Fruit fly (Drosophila melanogaster) whole organism, embryonic: ENCODE data around the gene Yp1.

Experiments
- Atf3 ChIP-seq: fragments of 200-800 bp; sonication (Bioruptor generic); optimal IDR thresholded peaks from 3 replicates; lab custom pipeline; 2016; ENCODE audit warnings: missing biosample characterization, missing genetic modification characterization
- Awh ChIP-seq: fragments of 200-800 bp; sonication (Bioruptor generic); IDR thresholded peaks from 2 replicates; pipeline ENCODE4, ENCODE4 v1.3.6; 2022; ENCODE audit warnings: missing biosample characterization, missing genetic modification characterization
- Bdp1 ChIP-seq: fragments of 200-800 bp; sonication (Bioruptor generic); optimal IDR thresholded peaks from 3 replicates; lab custom pipeline; 2016; ENCODE audit warnings: missing biosample characterization, missing genetic modification characterization
- Bteb2 ChIP-seq: fragments of 200-800 bp; sonication (Bioruptor generic); optimal IDR thresholded peaks from 2 replicates; lab custom pipeline; 2016; ENCODE audit warnings: missing biosample characterization, missing genetic modification characterization
- CG1024 ChIP-seq: fragments of 200-800 bp; sonication (Bioruptor generic); IDR thresholded peaks from 2 replicates; pipeline ENCODE4 v1.3.6; 2022; ENCODE audit warnings: missing biosample characterization, missing genetic modification characterization
- CG11085 ChIP-seq: fragments of 200-800 bp; sonication (Bioruptor generic); IDR thresholded peaks from 2 replicates; pipeline ENCODE4 v1.3.6; 2022; ENCODE audit warnings: missing biosample characterization, missing genetic modification characterization
- CG12769 ChIP-seq: fragments of 200-800 bp; sonication (Bioruptor generic); optimal IDR thresholded peaks from 2 replicates; lab custom pipeline; 2019; ENCODE audit warnings: missing biosample characterization, mild to moderate bottlenecking, missing genetic modification characterization, moderate library complexity
- CG13123 ChIP-seq: fragments of 200-800 bp; sonication (Bioruptor generic); optimal IDR thresholded peaks from 2 replicates; lab custom pipeline; 2016; ENCODE audit warnings: missing biosample characterization, missing genetic modification characterization
- CG17385 ChIP-seq: fragments of 200-800 bp; sonication (Bioruptor generic); optimal IDR thresholded peaks from 3 replicates; lab custom pipeline; 2018; ENCODE audit warnings: missing biosample characterization, mild to moderate bottlenecking, missing genetic modification characterization
- CG17612 ChIP-seq: fragments of 200-800 bp; sonication (Bioruptor generic); IDR thresholded peaks from 2 replicates; pipeline ENCODE4 v1.3.6; 2022; ENCODE audit warnings: missing biosample characterization, missing genetic modification characterization
- CG2129 ChIP-seq: fragments of 200-800 bp; sonication (Bioruptor generic); IDR thresholded peaks from 2 replicates; pipeline ENCODE4 v1.3.6; 2022; ENCODE audit warnings: missing biosample characterization, missing genetic modification characterization; ENCODE audit not compliant: partially characterized antibody
- CG30431 ChIP-seq: fragments of 200-800 bp; sonication (Bioruptor generic); optimal IDR thresholded peaks from 2 replicates; lab custom pipeline; 2017; ENCODE audit warnings: missing biosample characterization, missing genetic modification characterization
- CG3065 ChIP-seq: fragments of 200-800 bp; sonication (Bioruptor generic); optimal IDR thresholded peaks from 2 replicates; lab custom pipeline; 2016; ENCODE audit warnings: missing biosample characterization, missing genetic modification characterization
- CG3163 ChIP-seq: fragments of 200-800 bp; sonication (Bioruptor generic); optimal IDR thresholded peaks from 3 replicates; lab custom pipeline; 2016; ENCODE audit warnings: missing biosample characterization, missing genetic modification characterization
- CG33557 ChIP-seq: fragments of 200-800 bp; sonication (Bioruptor generic); optimal IDR thresholded peaks from 2 replicates; lab custom pipeline; 2019; ENCODE audit warnings: missing biosample characterization, mild to moderate bottlenecking, missing genetic modification characterization, moderate library complexity
- CG4424 ChIP-seq: fragments of 200-800 bp; sonication (Bioruptor generic); optimal IDR thresholded peaks from 3 replicates; lab custom pipeline; 2016; ENCODE audit warnings: missing biosample characterization, missing genetic modification characterization
- CG4707 ChIP-seq: fragments of 200-800 bp; sonication (Bioruptor generic); optimal IDR thresholded peaks from 2 replicates; lab custom pipeline; 2018; ENCODE audit warnings: missing biosample characterization, mild to moderate bottlenecking, missing genetic modification characterization, moderate library complexity
- CG4730 ChIP-seq: fragments of 200-800 bp; sonication (Bioruptor generic); IDR thresholded peaks from 2 replicates; pipeline ENCODE4 v1.3.6; 2022; ENCODE audit warnings: missing biosample characterization, missing genetic modification characterization
- CG8281 ChIP-seq: fragments of 200-800 bp; sonication (Bioruptor generic); optimal IDR thresholded peaks from 2 replicates; lab custom pipeline; 2018; ENCODE audit warnings: missing biosample characterization, mild to moderate bottlenecking, missing genetic modification characterization, moderate library complexity
- CG9797 ChIP-seq: fragments of 200-800 bp; sonication (Bioruptor generic); optimal IDR thresholded peaks from 3 replicates; lab custom pipeline; 2018; ENCODE audit warnings: missing biosample characterization, mild to moderate bottlenecking, missing genetic modification characterization
- Gsc ChIP-seq: fragments of 200-800 bp; sonication (Bioruptor generic); IDR thresholded peaks from 2 replicates; pipeline ENCODE4 v1.3.6; 2022; ENCODE audit warnings: missing biosample characterization, missing genetic modification characterization
- Hr78 ChIP-seq, 2 experiments: fragments of 200-800 bp in 1 of 2; fragments of >200 bp in 1 of 2; sonication (Bioruptor generic) in 1 of 2; optimal IDR thresholded peaks; 2 replicates each; lab custom pipeline; 2017 to 2019; ENCODE audit warnings: missing biosample characterization in 2 of 2, missing genetic modification characterization in 2 of 2, mild to moderate bottlenecking in 1 of 2, moderate library complexity in 1 of 2
- MBD-R2 ChIP-seq: fragments of 200-800 bp; sonication (Bioruptor generic); IDR thresholded peaks from 2 replicates; pipeline ENCODE4 v1.3.6; 2022; ENCODE audit warnings: missing biosample characterization, missing genetic modification characterization
- Max ChIP-seq: fragments of 200-800 bp; sonication (Bioruptor generic); optimal IDR thresholded peaks from 2 replicates; lab custom pipeline; 2016; ENCODE audit warnings: missing biosample characterization, mild to moderate bottlenecking, missing genetic modification characterization
- Med ChIP-seq: fragments of 200-800 bp; sonication (Bioruptor generic); peaks from one replicate; lab custom pipeline; 2016; ENCODE audit warnings: missing biosample characterization, missing genetic modification characterization, mild to moderate bottlenecking, inconsistent platforms, moderate library complexity
- Myb ChIP-seq: fragments of 200-800 bp; sonication (Bioruptor generic); optimal IDR thresholded peaks from 2 replicates; lab custom pipeline; 2016; ENCODE audit warnings: missing biosample characterization, missing genetic modification characterization
- Nf-YB ChIP-seq: fragments of 200-800 bp; sonication (Bioruptor generic); optimal IDR thresholded peaks from 3 replicates; lab custom pipeline; 2019; ENCODE audit warnings: missing biosample characterization, mild to moderate bottlenecking, missing genetic modification characterization, moderate library complexity
- Opbp ChIP-seq: fragments of 200-800 bp; sonication (Bioruptor generic); IDR thresholded peaks from 3 replicates; pipeline ENCODE4 v1.3.6; 2022; ENCODE audit warnings: missing biosample characterization, missing genetic modification characterization; ENCODE audit not compliant: partially characterized antibody
- Pdp1 ChIP-seq, 2 experiments: fragments of 200-800 bp; sonication (Bioruptor generic); optimal IDR thresholded peaks; 3 replicates each; lab custom pipeline; 2016; ENCODE audit warnings: missing biosample characterization in 2 of 2, missing genetic modification characterization in 2 of 2, mild to moderate bottlenecking in 1 of 2, moderate library complexity in 1 of 2
- Side ChIP-seq: fragments of 200-800 bp; sonication (Bioruptor generic); optimal IDR thresholded peaks from 2 replicates; lab custom pipeline; 2016; ENCODE audit warnings: missing biosample characterization, missing genetic modification characterization
- abd-A ChIP-seq: fragments of 200-800 bp; sonication (Bioruptor generic); optimal IDR thresholded peaks from 3 replicates; lab custom pipeline; 2019; ENCODE audit warnings: missing biosample characterization, mild to moderate bottlenecking, missing genetic modification characterization, moderate library complexity
- ac ChIP-seq: fragments of 200-800 bp; sonication (Bioruptor generic); optimal IDR thresholded peaks from 3 replicates; lab custom pipeline; 2017; ENCODE audit warnings: missing biosample characterization, mild to moderate bottlenecking, missing genetic modification characterization
- chinmo ChIP-seq: fragments of 200-800 bp; sonication (Bioruptor generic); IDR thresholded peaks from 4 replicates; pipeline ENCODE4 v1.3.6; 2022; ENCODE audit warnings: missing biosample characterization, missing genetic modification characterization; ENCODE audit not compliant: partially characterized antibody
- crp ChIP-seq, 2 experiments: fragments of 200-800 bp; sonication (Bioruptor generic); optimal IDR thresholded peaks; 2 replicates in 1 of 2; 3 replicates in 1 of 2; lab custom pipeline; 2017; ENCODE audit warnings: missing biosample characterization in 2 of 2, missing genetic modification characterization in 2 of 2, mild to moderate bottlenecking in 1 of 2, moderate library complexity in 1 of 2
- h ChIP-seq: fragments of >200 bp; optimal IDR thresholded peaks from 2 replicates; lab custom pipeline; 2017
- hb ChIP-seq: fragments of 200-800 bp; sonication (Bioruptor generic); IDR thresholded peaks from 3 replicates; pipeline ENCODE4 v1.3.6; 2022; ENCODE audit warnings: missing biosample characterization, missing genetic modification characterization; ENCODE audit not compliant: partially characterized antibody
- hkb ChIP-seq, 2 experiments: fragments of 200-800 bp in 1 of 2; fragments of >200 bp in 1 of 2; sonication (Bioruptor generic) in 1 of 2; IDR thresholded peaks in 1 of 2; optimal IDR thresholded peaks in 1 of 2; 2 replicates each; pipeline versions ENCODE4 v1.3.6 to Lab custom; 2017 to 2022; ENCODE audit warnings: missing biosample characterization in 1 of 2, missing genetic modification characterization in 1 of 2
- kni ChIP-seq: fragments of 200-800 bp; sonication (Bioruptor generic); optimal IDR thresholded peaks from 3 replicates; lab custom pipeline; 2017; ENCODE audit warnings: mild to moderate bottlenecking, missing biosample characterization, missing genetic modification reagents, missing genetic modification characterization
- mam ChIP-seq: fragments of 200-800 bp; sonication (Bioruptor generic); optimal IDR thresholded peaks from 3 replicates; lab custom pipeline; 2016; ENCODE audit warnings: missing biosample characterization, missing genetic modification characterization
- oc ChIP-seq: fragments of 200-800 bp; sonication (Bioruptor generic); optimal IDR thresholded peaks from 2 replicates; lab custom pipeline; 2018; ENCODE audit warnings: missing biosample characterization, mild to moderate bottlenecking, missing genetic modification characterization, moderate library complexity
- pita ChIP-seq: fragments of 200-800 bp; sonication (Bioruptor generic); optimal IDR thresholded peaks from 2 replicates; lab custom pipeline; 2017; ENCODE audit warnings: missing biosample characterization, mild to moderate bottlenecking, missing genetic modification characterization
- prd ChIP-seq, 3 experiments: fragments of >200 bp in 2 of 3; fragments of 200-800 bp in 1 of 3; sonication (Bioruptor generic) in 1 of 3; optimal IDR thresholded peaks in 2 of 3; IDR thresholded peaks in 1 of 3; 2 replicates in 2 of 3; 3 replicates in 1 of 3; pipeline versions ENCODE4 v1.3.6 to Lab custom; 2017 to 2022; ENCODE audit warnings: missing biosample characterization in 1 of 3, missing genetic modification characterization in 1 of 3
- sr ChIP-seq: fragments of 200-800 bp; sonication (Bioruptor generic); IDR thresholded peaks from 3 replicates; pipeline ENCODE4 v1.3.6; 2022; ENCODE audit warnings: missing biosample characterization, missing genetic modification characterization
- stc ChIP-seq: fragments of 200-800 bp; sonication (Bioruptor generic); IDR thresholded peaks from 2 replicates; pipeline ENCODE4 v1.3.6; 2022; ENCODE audit warnings: missing biosample characterization, missing genetic modification characterization
- tin ChIP-seq: fragments of 200-800 bp; sonication (Bioruptor generic); optimal IDR thresholded peaks from 3 replicates; lab custom pipeline; 2016; ENCODE audit warnings: missing biosample characterization, missing genetic modification characterization
- vvl ChIP-seq: fragments of 200-800 bp; sonication (Bioruptor generic); IDR thresholded peaks from 2 replicates; pipeline ENCODE4 v1.3.6; 2022; ENCODE audit warnings: missing biosample characterization, missing genetic modification characterization
- wek ChIP-seq: fragments of 200-800 bp; sonication (Bioruptor generic); optimal IDR thresholded peaks from 3 replicates; lab custom pipeline; 2018; ENCODE audit warnings: missing biosample characterization, mild to moderate bottlenecking, missing genetic modification characterization, moderate library complexity
- yki ChIP-seq: fragments of >200 bp; optimal IDR thresholded peaks from 3 replicates; lab custom pipeline; 2018

Yp1 gene

DNA sequence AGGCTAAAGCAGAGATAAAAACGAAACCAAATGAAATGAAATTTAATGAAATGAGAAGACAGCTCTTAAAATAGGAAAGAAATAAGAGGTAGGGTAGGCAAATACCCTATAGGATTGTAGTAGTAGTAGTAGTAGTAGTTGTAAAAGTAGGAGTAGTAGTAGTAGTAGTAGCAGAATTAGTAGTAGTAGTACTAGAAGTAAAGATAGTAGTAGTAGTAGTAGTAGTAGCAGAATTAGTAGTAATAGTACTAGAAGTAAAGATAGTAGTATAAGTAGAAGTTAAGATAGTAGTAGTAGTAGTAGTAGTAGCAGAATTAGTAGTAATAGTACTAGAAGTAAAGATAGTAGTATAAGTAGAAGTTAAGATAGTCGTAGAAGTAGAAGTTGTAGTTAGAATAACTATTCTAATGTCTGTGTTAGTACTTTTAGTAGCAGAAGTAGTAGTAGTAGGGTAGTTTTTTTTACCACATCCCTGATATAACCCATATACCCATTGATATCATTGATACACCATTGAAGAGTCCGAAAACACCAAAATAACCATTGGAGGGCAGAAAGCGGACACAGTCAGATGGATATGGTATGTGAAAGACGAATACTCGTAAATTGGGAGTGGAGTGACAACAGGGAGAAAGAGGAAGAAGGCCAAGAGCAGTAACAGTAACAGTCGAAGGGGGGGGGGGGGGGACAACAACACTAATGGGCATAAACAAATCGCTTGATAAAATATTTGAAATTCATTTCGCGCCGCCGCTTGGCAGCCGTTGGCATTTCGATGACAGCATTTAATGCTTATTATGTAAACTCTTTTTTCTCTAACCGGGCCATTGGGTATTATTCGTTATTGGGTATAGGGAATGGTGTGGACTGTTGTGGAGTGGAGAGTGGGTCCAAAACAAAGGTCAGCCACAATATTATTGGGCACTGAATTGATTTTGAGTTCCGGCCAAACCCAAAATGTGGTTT lies 38.6 kb upstream of the Yp1 start:
- TF ChIP-seq CG11085 (no peak), CG30431 (no peak), Bdp1 (no peak), prd (optimal IDR thresholded peaks at IDR 0.05; lab: Kevin White, UChicago) (no peak), prd (GFP tag; IDR thresholded peaks at IDR 0.05; lab: Robert Waterston, UW) (no peak), crp (GFP tag; optimal IDR thresholded peaks at IDR 0.05; lab: Kevin White, UChicago) (no peak), CG33557 (GFP tag; lab: Kevin White, UChicago) (no peak), CG4707 (GFP tag; lab: Kevin White, UChicago) (no peak), CG17385 (GFP tag; lab: Kevin White, UChicago) (peak; percentile 8), CG2129 (GFP tag; lab: Robert Waterston, UW) (no peak), Hr78 (GFP tag; optimal IDR thresholded peaks at IDR 0.05; lab: Kevin White, UChicago) (no peak), CG9797 (GFP tag; lab: Kevin White, UChicago) (no peak), CG4424 (peak; percentile 95), CG4730 (GFP tag; lab: Robert Waterston, UW) (no peak), vvl (GFP tag; lab: Robert Waterston, UW) (peak; percentile 39; the same call in 1 of the 2 replicates), Atf3 (GFP tag; lab: Kevin White, UChicago) (no peak), CG3065 (GFP tag; lab: Kevin White, UChicago) (no peak), stc (GFP tag; lab: Robert Waterston, UW) (no peak), hb (GFP tag; lab: Robert Waterston, UW) (no peak), pita (GFP tag; lab: Kevin White, UChicago) (no peak), oc (tag; lab: Kevin White, UChicago) (peak; percentile 21), yki (lab: Kevin White, UChicago) (no peak), Bteb2 (GFP tag; lab: Kevin White, UChicago) (no peak), kni (GFP tag; lab: Kevin White, UChicago) (peak; percentile 40), ac (no peak), h (no peak), CG17612 (GFP tag; lab: Robert Waterston, UW) (no peak), CG3163 (GFP tag; lab: Kevin White, UChicago) (no peak), tin (GFP tag; lab: Kevin White, UChicago) (no peak), Gsc (no peak), Max (GFP tag; lab: Kevin White, UChicago) (no peak), abd-A (tag; lab: Kevin White, UChicago) (peak; percentile 80), Nf-YB (GFP tag; lab: Kevin White, UChicago) (no peak), mam (no peak), Awh (GFP tag; lab: Robert Waterston, UW) (no peak), Pdp1 (GFP tag; optimal IDR thresholded peaks at IDR 0.05; lab: Kevin White, UChicago) (peak in 1 of 2 experiments; percentile 53), wek (no peak), Side (GFP tag; lab: Kevin White, UChicago) (no peak), CG13123 (GFP tag; lab: Kevin White, UChicago) (no peak), CG1024 (GFP tag; lab: Robert Waterston, UW) (no peak), Opbp (GFP tag; lab: Robert Waterston, UW) (no peak), chinmo (GFP tag; lab: Robert Waterston, UW) (no peak), CG8281 (tag; lab: Kevin White, UChicago) (no peak), MBD-R2 (GFP tag; lab: Robert Waterston, UW) (no peak), hkb (optimal IDR thresholded peaks at IDR 0.05; lab: Kevin White, UChicago) (no peak), hkb (GFP tag; IDR thresholded peaks at IDR 0.05; lab: Robert Waterston, UW) (no peak), Med (GFP tag; lab: Kevin White, UChicago) (peak; percentile 2), CG12769 (peak; percentile 49), sr (GFP tag; lab: Robert Waterston, UW) (no peak), Myb (GFP tag; lab: Kevin White, UChicago) (no peak)
